Worm (Caenorhabditis elegans) whole organism, L4 larva: Measurements from ENCODE around the gene pqn-29.

ENCODE experiments used
- D1046.2 ChIP-seq: fragments of 200-800 bp; sonication (Bioruptor generic); IDR thresholded peaks from 2 replicates; pipeline ENCODE4 v1.3.6; 2022; ENCODE audit warnings: missing genetic modification characterization, missing compliant biosample characterization
- F10B5.3 ChIP-seq: sonication (generic microtip); optimal IDR thresholded peaks from 2 replicates; lab custom pipeline; 2016; ENCODE audit warnings: mild to moderate bottlenecking, missing genetic modification characterization, missing compliant biosample characterization
- F49E8.2 ChIP-seq: sonication (generic microtip); optimal IDR thresholded peaks from 2 replicates; lab custom pipeline; 2016; ENCODE audit warnings: missing compliant biosample characterization, mild to moderate bottlenecking, missing genetic modification characterization, borderline replicate concordance
- T26A8.4 ChIP-seq: fragments of 200-800 bp; sonication (Bioruptor generic); IDR thresholded peaks from 2 replicates; pipeline ENCODE4 v1.3.6; 2022; ENCODE audit warnings: missing genetic modification characterization, missing compliant biosample characterization
- ZK337.2 ChIP-seq: fragments of 200-800 bp; sonication (Bioruptor generic); IDR thresholded peaks from 2 replicates; pipeline ENCODE4 v1.3.6; 2022; ENCODE audit warnings: missing genetic modification reagents, missing genetic modification characterization, missing compliant biosample characterization
- ZK546.5 ChIP-seq, 2 experiments: sonication (generic microtip); optimal IDR thresholded peaks; 2 replicates each; lab custom pipeline; 2017; ENCODE audit warnings: missing biosample characterization in 2 of 2, missing genetic modification characterization in 2 of 2
- aha-1 ChIP-seq: fragments of 150-350 bp; peaks from one replicate; lab custom pipeline; 2014; ENCODE audit warnings: missing biosample characterization, missing genetic modification characterization
- aly-2 ChIP-seq: sonication (generic microtip); optimal IDR thresholded peaks from 2 replicates; lab custom pipeline; 2018; ENCODE audit warnings: missing biosample characterization, missing genetic modification characterization
- ama-1 ChIP-seq: fragments of 150-350 bp; optimal IDR thresholded peaks from 2 replicates; lab custom pipeline; 2014; ENCODE audit warnings: inconsistent platforms, mixed read lengths
- attf-4 ChIP-seq: sonication (generic microtip); optimal IDR thresholded peaks from 3 replicates; lab custom pipeline; 2017; ENCODE audit warnings: missing biosample characterization, missing genetic modification characterization
- ceh-20 ChIP-seq: fragments of 200-800 bp; sonication (Bioruptor generic); IDR thresholded peaks from 2 replicates; pipeline ENCODE4 v1.3.6; 2022; ENCODE audit warnings: missing genetic modification reagents, missing genetic modification characterization, missing compliant biosample characterization
- ceh-32 ChIP-seq: sonication (generic microtip); optimal IDR thresholded peaks from 2 replicates; lab custom pipeline; 2016; ENCODE audit warnings: mild to moderate bottlenecking, missing genetic modification characterization, missing compliant biosample characterization; ENCODE audit not compliant: poor library complexity
- ceh-44 ChIP-seq: fragments of 200-800 bp; sonication (Bioruptor generic); IDR thresholded peaks from 2 replicates; pipeline ENCODE4 v1.3.6; 2022; ENCODE audit warnings: missing genetic modification reagents, missing genetic modification characterization, missing compliant biosample characterization
- ceh-82 ChIP-seq: sonication (generic microtip); optimal IDR thresholded peaks from 2 replicates; lab custom pipeline; 2017; ENCODE audit warnings: missing biosample characterization, missing genetic modification characterization
- ces-1 ChIP-seq: fragments of 150-350 bp; sonication (generic microtip); optimal IDR thresholded peaks from 4 replicates; lab custom pipeline; 2014; ENCODE audit warnings: missing biosample characterization, missing genetic modification reagents, missing genetic modification characterization
- daf-8 ChIP-seq: fragments of 200-800 bp; sonication (Bioruptor generic); IDR thresholded peaks from 2 replicates; pipeline ENCODE4 v1.3.6; 2022; ENCODE audit warnings: missing genetic modification characterization, missing compliant biosample characterization
- dmd-6 ChIP-seq: fragments of 200-800 bp; sonication (Bioruptor generic); IDR thresholded peaks from 2 replicates; pipeline ENCODE4 v1.3.6; 2022; ENCODE audit warnings: missing genetic modification reagents, missing genetic modification characterization, missing compliant biosample characterization
- duxl-1 ChIP-seq: sonication (generic microtip); optimal IDR thresholded peaks from 2 replicates; lab custom pipeline; 2016; ENCODE audit warnings: mild to moderate bottlenecking, missing genetic modification characterization, moderate library complexity, missing compliant biosample characterization; ENCODE audit not compliant: poor library complexity
- dve-1 ChIP-seq: sonication (generic microtip); optimal IDR thresholded peaks from 2 replicates; lab custom pipeline; 2017; ENCODE audit warnings: antibody characterized with exemption, mild to moderate bottlenecking, missing genetic modification characterization, missing compliant biosample characterization; ENCODE audit not compliant: insufficient read depth
- egl-43 ChIP-seq: fragments of 200-800 bp; sonication (Bioruptor generic); IDR thresholded peaks from 2 replicates; pipeline ENCODE4 v1.3.6; 2022; ENCODE audit warnings: missing genetic modification reagents, missing genetic modification characterization, missing compliant biosample characterization
- fkh-10 ChIP-seq: fragments of 150-350 bp; optimal IDR thresholded peaks from 2 replicates; lab custom pipeline; 2014; ENCODE audit warnings: missing biosample characterization, missing genetic modification reagents, missing genetic modification characterization
- gei-8 ChIP-seq: fragments of 200-800 bp; sonication (Bioruptor generic); optimal IDR thresholded peaks from 2 replicates; lab custom pipeline; 2018; ENCODE audit warnings: mild to moderate bottlenecking, missing genetic modification characterization, missing compliant biosample characterization
- hif-1 ChIP-seq, 2 experiments: sonication (generic microtip); optimal IDR thresholded peaks; 2 replicates each; lab custom pipeline; 2016 to 2017; ENCODE audit warnings: missing compliant biosample characterization in 2 of 2, missing genetic modification characterization in 2 of 2, missing genetic modification reagents in 2 of 2, missing genotype in 2 of 2, mild to moderate bottlenecking in 1 of 2
- hmg-1.1 ChIP-seq: fragments of 200-800 bp; sonication (Bioruptor generic); IDR thresholded peaks from 2 replicates; pipeline ENCODE4 v1.3.6; 2022; ENCODE audit warnings: missing genetic modification reagents, missing genetic modification characterization, missing compliant biosample characterization
- jun-1 ChIP-seq: fragments of 150-350 bp; optimal IDR thresholded peaks from 2 replicates; lab custom pipeline; 2014; ENCODE audit warnings: missing biosample characterization, missing genetic modification reagents, missing genetic modification characterization
- lin-15B ChIP-seq: fragments of 150-350 bp; sonication (generic microtip); optimal IDR thresholded peaks from 3 replicates; lab custom pipeline; 2014; ENCODE audit warnings: missing biosample characterization, missing genetic modification characterization
- lin-39 ChIP-seq: fragments of 150-350 bp; optimal IDR thresholded peaks from 2 replicates; lab custom pipeline; 2014; ENCODE audit warnings: missing biosample characterization, missing genetic modification reagents, missing genetic modification characterization
- lir-3 ChIP-seq: sonication (generic microtip); optimal IDR thresholded peaks from 2 replicates; lab custom pipeline; 2016; ENCODE audit warnings: mild to moderate bottlenecking, missing genetic modification characterization, missing compliant biosample characterization
- mdt-29 ChIP-seq: fragments of 200-800 bp; sonication (Bioruptor generic); IDR thresholded peaks from 2 replicates; pipeline ENCODE4 v1.3.6; 2022; ENCODE audit warnings: missing genetic modification reagents, missing genetic modification characterization, missing compliant biosample characterization
- mep-1 ChIP-seq: fragments of 150-350 bp; sonication (generic microtip); optimal IDR thresholded peaks from 3 replicates; lab custom pipeline; 2014; ENCODE audit warnings: missing biosample characterization, missing genetic modification characterization
- mxl-2 ChIP-seq: fragments of 200-800 bp; sonication (Bioruptor generic); conservative IDR thresholded peaks from 2 replicates; pipeline ENCODE4 v1.3.6; 2022; ENCODE audit warnings: missing genetic modification reagents, missing genetic modification characterization, missing compliant biosample characterization
- mxl-3 ChIP-seq: fragments of 200-800 bp; sonication (Bioruptor generic); optimal IDR thresholded peaks from 2 replicates; lab custom pipeline; 2018; ENCODE audit warnings: mild to moderate bottlenecking, missing genetic modification characterization, missing compliant biosample characterization
- nhr-10 ChIP-seq: fragments of 150-350 bp; optimal IDR thresholded peaks from 2 replicates; lab custom pipeline; 2014; ENCODE audit warnings: missing biosample characterization, missing genetic modification characterization
- nhr-102 ChIP-seq: sonication (generic microtip); optimal IDR thresholded peaks from 2 replicates; lab custom pipeline; 2016; ENCODE audit warnings: mild to moderate bottlenecking, missing genetic modification characterization, moderate library complexity, missing compliant biosample characterization
- nhr-111 ChIP-seq: fragments of 200-800 bp; sonication (Bioruptor generic); optimal IDR thresholded peaks from 2 replicates; lab custom pipeline; 2018; ENCODE audit warnings: mild to moderate bottlenecking, missing genetic modification characterization, missing compliant biosample characterization
- nhr-41 ChIP-seq: fragments of 200-800 bp; sonication (Bioruptor generic); IDR thresholded peaks from 2 replicates; pipeline ENCODE4 v1.3.6; 2022; ENCODE audit warnings: missing genetic modification reagents, missing genetic modification characterization, missing compliant biosample characterization
- nhr-42 ChIP-seq: fragments of 200-800 bp; sonication (Bioruptor generic); IDR thresholded peaks from 2 replicates; pipeline ENCODE4 v1.3.6; 2022; ENCODE audit warnings: missing genetic modification characterization, missing compliant biosample characterization
- nhr-48 ChIP-seq: sonication (generic microtip); optimal IDR thresholded peaks from 2 replicates; lab custom pipeline; 2016; ENCODE audit warnings: mild to moderate bottlenecking, missing genetic modification characterization, missing compliant biosample characterization
- nhr-6 ChIP-seq: fragments of 150-350 bp; optimal IDR thresholded peaks from 2 replicates; lab custom pipeline; 2014; ENCODE audit warnings: missing biosample characterization, missing genetic modification characterization
- nhr-76 ChIP-seq: fragments of 150-350 bp; optimal IDR thresholded peaks from 2 replicates; lab custom pipeline; 2014; ENCODE audit warnings: missing biosample characterization, missing genetic modification characterization
- rbr-2 ChIP-seq: sonication (generic microtip); optimal IDR thresholded peaks from 2 replicates; lab custom pipeline; 2016; ENCODE audit warnings: missing genotype, missing genetic modification characterization, missing compliant biosample characterization
- set-16 ChIP-seq: fragments of 200-800 bp; sonication (Bioruptor generic); IDR thresholded peaks from 2 replicates; pipeline ENCODE4 v1.3.6; 2022; ENCODE audit warnings: missing genetic modification reagents, missing genetic modification characterization, missing compliant biosample characterization
- snpc-1.2 ChIP-seq: fragments of 200-800 bp; sonication (Bioruptor generic); IDR thresholded peaks from 2 replicates; pipeline ENCODE4 v1.3.6; 2022; ENCODE audit warnings: missing genetic modification reagents, missing genetic modification characterization, missing compliant biosample characterization
- snpc-4 ChIP-seq: fragments of 150-350 bp; optimal IDR thresholded peaks from 2 replicates; lab custom pipeline; 2014; ENCODE audit warnings: missing biosample characterization, missing genetic modification characterization
- tra-1 ChIP-seq: fragments of 200-800 bp; sonication (Bioruptor generic); IDR thresholded peaks from 2 replicates; pipeline ENCODE4 v1.3.6; 2022; ENCODE audit warnings: missing genetic modification reagents, missing genetic modification characterization, missing compliant biosample characterization
- vab-7 ChIP-seq: fragments of 200-800 bp; sonication (Bioruptor generic); IDR thresholded peaks from 2 replicates; pipeline ENCODE4 v1.3.6; 2022; ENCODE audit warnings: missing genetic modification reagents, missing genetic modification characterization, missing compliant biosample characterization
- zag-1 ChIP-seq: fragments of 150-350 bp; optimal IDR thresholded peaks from 2 replicates; lab custom pipeline; 2014; ENCODE audit warnings: missing biosample characterization, missing genetic modification characterization
- zfp-3 ChIP-seq: fragments of 200-800 bp; sonication (Bioruptor generic); conservative IDR thresholded peaks from 2 replicates; pipeline ENCODE4 v1.3.6; 2022; ENCODE audit warnings: missing genetic modification reagents, missing genetic modification characterization, missing compliant biosample characterization
- zip-11 ChIP-seq: fragments of 200-800 bp; sonication (Bioruptor generic); IDR thresholded peaks from 2 replicates; pipeline ENCODE4 v1.3.6; 2022; ENCODE audit warnings: missing genetic modification characterization, missing compliant biosample characterization
- zip-2 ChIP-seq: fragments of 150-350 bp; optimal IDR thresholded peaks from 2 replicates; lab custom pipeline; 2014; ENCODE audit warnings: missing biosample characterization, missing genetic modification characterization
- ztf-11 ChIP-seq: fragments of 150-350 bp; optimal IDR thresholded peaks from 2 replicates; lab custom pipeline; 2014; ENCODE audit warnings: missing biosample characterization, missing genetic modification characterization
- ztf-7 ChIP-seq: fragments of 150-350 bp; optimal IDR thresholded peaks from 2 replicates; lab custom pipeline; 2014; ENCODE audit warnings: missing biosample characterization, missing genetic modification characterization

Gene pqn-29

DNA sequence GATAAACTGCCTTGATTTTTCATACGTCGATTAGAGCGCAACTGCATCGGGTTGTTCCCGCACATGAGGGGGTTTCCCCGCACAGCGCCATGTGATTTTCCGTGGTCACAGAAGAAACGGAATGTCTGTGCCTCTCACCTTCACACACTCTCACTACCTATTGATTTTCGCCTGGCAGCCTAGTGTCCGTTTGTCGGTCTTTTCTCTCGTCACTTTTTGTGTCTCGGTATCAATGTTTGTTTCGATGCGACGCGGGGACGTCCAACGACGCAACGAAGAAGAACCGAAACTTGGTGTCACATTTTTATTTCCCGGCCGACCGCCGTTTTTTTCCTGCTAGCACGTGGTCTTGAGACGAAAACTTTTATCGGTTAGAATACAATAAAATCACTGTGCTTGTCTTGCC, 3.2 kb upstream of the pqn-29 start (continued):
- TF ChIP-seq nhr-41 (0 out of 2 replicates have a peak, but pooled peaks have one; percentile 71), nhr-48 (tag; lab: Kevin White, UChicago) (peak; percentile 97), mxl-3 (peak; percentile 100), gei-8 (GFP tag; lab: Kevin White, UChicago) (peak; percentile 82), lin-15B (tag; lab: Kevin White, UChicago) (no peak), duxl-1 (tag; lab: Kevin White, UChicago) (peak; percentile 50), ZK337.2 (GFP tag; lab: Robert Waterston, UW) (0 out of 2 replicates have a peak, but pooled peaks have one; percentile 25), F49E8.2 (tag; lab: Kevin White, UChicago) (no peak), ZK546.5 (tag; optimal IDR thresholded peaks at IDR 0.05; lab: Kevin White, UChicago) (no peak), nhr-6 (tag; lab: Kevin White, UChicago) (peak; percentile 93), lin-39 (tag; lab: Kevin White, UChicago) (no peak), F10B5.3 (no peak), ama-1 (lab: Kevin White, UChicago) (peak; percentile 13), jun-1 (tag; lab: Kevin White, UChicago) (peak; percentile 72), ceh-20 (peak; percentile 89), attf-4 (tag; lab: Kevin White, UChicago) (no peak), D1046.2 (GFP tag; lab: Robert Waterston, UW) (no peak), aha-1 (tag; lab: Kevin White, UChicago) (peak; percentile 99), nhr-102 (peak; percentile 93), mep-1 (tag; lab: Kevin White, UChicago) (peak; percentile 96), lir-3 (peak; percentile 33), zag-1 (tag; lab: Kevin White, UChicago) (no peak), snpc-1.2 (no peak), egl-43 (GFP tag; lab: Robert Waterston, UW) (no peak), ceh-82 (tag; lab: Kevin White, UChicago) (no peak), hif-1 (tag; optimal IDR thresholded peaks at IDR 0.05; lab: Kevin White, UChicago) (peak; percentile 81 to 98), zip-11 (GFP tag; lab: Robert Waterston, UW) (no peak), dmd-6 (peak; percentile 99), mdt-29 (peak; percentile 82), rbr-2 (peak; percentile 94), ztf-11 (tag; lab: Kevin White, UChicago) (no peak), ceh-44 (GFP tag; lab: Robert Waterston, UW) (peak; percentile 15; the same call in 1 of the 2 replicates), nhr-111 (GFP tag; lab: Kevin White, UChicago) (no peak), fkh-10 (GFP tag; lab: Kevin White, UChicago) (peak; percentile 57), dve-1 (tag; lab: Kevin White, UChicago) (peak; percentile 96), nhr-10 (tag; lab: Kevin White, UChicago) (peak; percentile 86), tra-1 (GFP tag; lab: Robert Waterston, UW) (peak; percentile 90), nhr-76 (tag; lab: Kevin White, UChicago) (peak; percentile 53), ztf-7 (peak; percentile 34), ceh-32 (tag; lab: Kevin White, UChicago) (no peak), vab-7 (GFP tag; lab: Robert Waterston, UW) (peak; percentile 39), zip-2 (tag; lab: Kevin White, UChicago) (peak; percentile 44), mxl-2 (GFP tag; lab: Robert Waterston, UW) (peak; percentile 76), aly-2 (tag; lab: Kevin White, UChicago) (no peak), ces-1 (GFP tag; lab: Kevin White, UChicago) (no peak), snpc-4 (tag; lab: Kevin White, UChicago) (no peak), nhr-42 (GFP tag; lab: Robert Waterston, UW) (peak; percentile 81), set-16 (peak; percentile 80), zfp-3 (GFP tag; lab: Robert Waterston, UW) (0 out of 2 replicates have a peak, but pooled peaks have one; percentile 39), daf-8 (GFP tag; lab: Robert Waterston, UW) (no peak), T26A8.4 (GFP tag; lab: Robert Waterston, UW) (peak; percentile 83), hmg-1.1 (GFP tag; lab: Robert Waterston, UW) (peak; percentile 86)
